Fruit fly (Drosophila melanogaster) whole organism, embryonic: ENCODE measurements around the gene CG31122.
A peak's percentile ranks its signal among the peaks of the same experiment; 100 is the strongest.

Experiments used
- Ada2b ChIP-seq: fragments of 200-800 bp; sonication (Bioruptor generic); IDR thresholded peaks from 2 replicates; pipeline ENCODE4 v1.3.6; 2022; ENCODE audit warnings: missing biosample characterization, missing genetic modification characterization
- Blimp-1 ChIP-seq: fragments of 200-800 bp; sonication (Bioruptor generic); optimal IDR thresholded peaks from 3 replicates; lab custom pipeline; 2018; ENCODE audit warnings: missing biosample characterization, missing genetic modification characterization, mild to moderate bottlenecking, moderate library complexity, missing genetic modification reagents
- CG10209 ChIP-seq: fragments of 200-800 bp; sonication (Bioruptor generic); optimal IDR thresholded peaks from 3 replicates; lab custom pipeline; 2017; ENCODE audit warnings: missing biosample characterization, mild to moderate bottlenecking, missing genetic modification characterization, missing genetic modification reagents
- CG10267 ChIP-seq: fragments of 200-800 bp; sonication (Bioruptor generic); optimal IDR thresholded peaks from 2 replicates; lab custom pipeline; 2018; ENCODE audit warnings: missing biosample characterization, mild to moderate bottlenecking, missing genetic modification characterization, moderate library complexity
- CG11093 ChIP-seq: fragments of 200-800 bp; sonication (Bioruptor generic); IDR thresholded peaks from 3 replicates; pipeline ENCODE4 v1.3.6; 2022; ENCODE audit warnings: missing biosample characterization, missing genetic modification characterization
- CG14441 ChIP-seq: fragments of 200-800 bp; sonication (Bioruptor generic); IDR thresholded peaks from 2 replicates; pipeline ENCODE4 v1.3.6; 2022; ENCODE audit warnings: missing biosample characterization, missing genetic modification characterization
- CG14860 ChIP-seq: fragments of 200-800 bp; sonication (Bioruptor generic); IDR thresholded peaks from 3 replicates; pipeline ENCODE4 v1.3.6; 2022; ENCODE audit warnings: missing biosample characterization, missing genetic modification characterization; ENCODE audit not compliant: partially characterized antibody
- CG15479 ChIP-seq: fragments of 200-800 bp; sonication (Bioruptor generic); optimal IDR thresholded peaks from 3 replicates; lab custom pipeline; 2019; ENCODE audit warnings: missing biosample characterization, mild to moderate bottlenecking, missing genetic modification characterization, moderate library complexity
- CG16815 ChIP-seq: fragments of 200-800 bp; sonication (Bioruptor generic); optimal IDR thresholded peaks from 3 replicates; lab custom pipeline; 2017; ENCODE audit warnings: missing biosample characterization, mild to moderate bottlenecking, missing genetic modification characterization
- CG2120 ChIP-seq: fragments of 200-800 bp; sonication (Bioruptor generic); optimal IDR thresholded peaks from 3 replicates; lab custom pipeline; 2016; ENCODE audit warnings: missing biosample characterization, missing genetic modification characterization
- CG2678 ChIP-seq: fragments of 200-800 bp; sonication (Bioruptor generic); optimal IDR thresholded peaks from 3 replicates; lab custom pipeline; 2019; ENCODE audit warnings: missing biosample characterization, mild to moderate bottlenecking, missing genetic modification characterization, moderate library complexity
- CG30403 ChIP-seq: fragments of 200-800 bp; sonication (Bioruptor generic); optimal IDR thresholded peaks from 3 replicates; lab custom pipeline; 2016; ENCODE audit warnings: missing biosample characterization, missing genetic modification characterization
- CG32772 ChIP-seq: fragments of 200-800 bp; sonication (Bioruptor generic); IDR thresholded peaks from 2 replicates; pipeline ENCODE4 v1.3.6; 2022; ENCODE audit warnings: missing biosample characterization, missing genetic modification characterization
- CG33213 ChIP-seq: fragments of 200-800 bp; sonication (Bioruptor generic); optimal IDR thresholded peaks from 3 replicates; lab custom pipeline; 2016; ENCODE audit warnings: missing biosample characterization, missing genetic modification characterization
- CG4404 ChIP-seq: fragments of 200-800 bp; sonication (Bioruptor generic); IDR thresholded peaks from 2 replicates; pipeline ENCODE4 v1.3.6; 2022; ENCODE audit warnings: missing biosample characterization, missing genetic modification characterization
- CG4707 ChIP-seq: fragments of 200-800 bp; sonication (Bioruptor generic); optimal IDR thresholded peaks from 2 replicates; lab custom pipeline; 2018; ENCODE audit warnings: missing biosample characterization, mild to moderate bottlenecking, missing genetic modification characterization, moderate library complexity
- CG4854 ChIP-seq: fragments of 200-800 bp; sonication (Bioruptor generic); optimal IDR thresholded peaks from 2 replicates; lab custom pipeline; 2016; ENCODE audit warnings: missing biosample characterization, missing genetic modification characterization, inconsistent platforms
- CG9932 ChIP-seq: fragments of 200-800 bp; sonication (Bioruptor generic); IDR thresholded peaks from 2 replicates; pipeline ENCODE4 v1.3.6; 2022; ENCODE audit warnings: missing biosample characterization, missing genetic modification characterization
- Dbx ChIP-seq: fragments of 200-800 bp; sonication (Bioruptor generic); IDR thresholded peaks from 3 replicates; pipeline ENCODE4 v1.3.6; 2022; ENCODE audit warnings: missing biosample characterization, missing genetic modification characterization
- Dfd ChIP-seq, 2 experiments: fragments of >200 bp; optimal IDR thresholded peaks; 2 replicates each; lab custom pipeline; 2017; ENCODE audit warnings: missing biosample characterization in 2 of 2, missing genetic modification characterization in 2 of 2
- E2f1 ChIP-seq: fragments of 200-800 bp; sonication (Bioruptor generic); IDR thresholded peaks from 2 replicates; pipeline ENCODE4 v1.3.6; 2022; ENCODE audit warnings: missing biosample characterization, missing genetic modification characterization
- Fer2 ChIP-seq: fragments of 200-800 bp; sonication (Bioruptor generic); optimal IDR thresholded peaks from 2 replicates; lab custom pipeline; 2018; ENCODE audit warnings: missing biosample characterization, mild to moderate bottlenecking, missing genetic modification characterization, moderate library complexity
- H2.0 ChIP-seq: fragments of 200-800 bp; sonication (Bioruptor generic); IDR thresholded peaks from 2 replicates; pipeline ENCODE4 v1.3.6; 2022; ENCODE audit warnings: missing biosample characterization, missing genetic modification characterization
- HmgZ ChIP-seq: fragments of 200-800 bp; sonication (Bioruptor generic); optimal IDR thresholded peaks from 2 replicates; lab custom pipeline; 2018; ENCODE audit warnings: missing biosample characterization, mild to moderate bottlenecking, missing genetic modification characterization
- Hsf ChIP-seq: fragments of 200-800 bp; sonication (Bioruptor generic); optimal IDR thresholded peaks from 3 replicates; lab custom pipeline; 2016; ENCODE audit warnings: missing biosample characterization, missing genetic modification characterization
- Jarid2 ChIP-seq: fragments of 200-800 bp; sonication (Bioruptor generic); optimal IDR thresholded peaks from 3 replicates; lab custom pipeline; 2017; ENCODE audit warnings: mild to moderate bottlenecking, missing biosample characterization, missing genetic modification reagents, missing genetic modification characterization
- Nf-YA ChIP-seq: fragments of 200-800 bp; sonication (Bioruptor generic); IDR thresholded peaks from 2 replicates; pipeline ENCODE4 v1.3.6; 2022; ENCODE audit warnings: missing biosample characterization, missing genetic modification characterization
- Pdp1 ChIP-seq, 2 experiments: fragments of 200-800 bp; sonication (Bioruptor generic); optimal IDR thresholded peaks; 3 replicates each; lab custom pipeline; 2016; ENCODE audit warnings: missing biosample characterization in 2 of 2, missing genetic modification characterization in 2 of 2, mild to moderate bottlenecking in 1 of 2, moderate library complexity in 1 of 2
- Xrp1 ChIP-seq: fragments of 200-800 bp; sonication (Bioruptor generic); IDR thresholded peaks from 2 replicates; pipeline ENCODE4 v1.3.6; 2022; ENCODE audit warnings: missing biosample characterization, missing genetic modification characterization
- az2 ChIP-seq: fragments of 200-800 bp; sonication (Bioruptor generic); optimal IDR thresholded peaks from 3 replicates; lab custom pipeline; 2016; ENCODE audit warnings: missing biosample characterization, missing genetic modification characterization
- cg ChIP-seq: fragments of 200-800 bp; sonication (Bioruptor generic); optimal IDR thresholded peaks from 3 replicates; lab custom pipeline; 2019; ENCODE audit warnings: missing biosample characterization, mild to moderate bottlenecking, missing genetic modification characterization, moderate library complexity
- chn ChIP-seq: fragments of 200-800 bp; sonication (Bioruptor generic); optimal IDR thresholded peaks from 2 replicates; lab custom pipeline; 2016; ENCODE audit warnings: missing biosample characterization, missing genetic modification characterization
- dpn ChIP-seq, 2 experiments: fragments of 200-800 bp; sonication (Bioruptor generic); optimal IDR thresholded peaks; 3 replicates each; lab custom pipeline; 2016; ENCODE audit warnings: missing biosample characterization in 2 of 2, missing genetic modification characterization in 2 of 2
- dysf ChIP-seq: fragments of 200-800 bp; sonication (Bioruptor generic); IDR thresholded peaks from 3 replicates; pipeline ENCODE4 v1.3.6; 2022; ENCODE audit warnings: missing biosample characterization, missing genetic modification characterization
- ewg ChIP-seq: fragments of 200-800 bp; sonication (Bioruptor generic); optimal IDR thresholded peaks from 3 replicates; lab custom pipeline; 2017; ENCODE audit warnings: mild to moderate bottlenecking, missing biosample characterization, missing genetic modification reagents, missing genetic modification characterization
- gro ChIP-seq: fragments of 200-800 bp; sonication (Bioruptor generic); optimal IDR thresholded peaks from 2 replicates; lab custom pipeline; 2016; ENCODE audit warnings: missing biosample characterization, missing genetic modification characterization
- ken ChIP-seq: fragments of 200-800 bp; sonication (Bioruptor generic); IDR thresholded peaks from 3 replicates; pipeline ENCODE4 v1.3.6; 2022; ENCODE audit warnings: missing biosample characterization, missing genetic modification characterization
- lbe ChIP-seq: fragments of 200-800 bp; sonication (Bioruptor generic); optimal IDR thresholded peaks from 2 replicates; lab custom pipeline; 2016; ENCODE audit warnings: missing biosample characterization, mild to moderate bottlenecking, missing genetic modification characterization
- mld ChIP-seq: fragments of 200-800 bp; sonication (Bioruptor generic); IDR thresholded peaks from 3 replicates; pipeline ENCODE4 v1.3.6; 2022; ENCODE audit warnings: missing biosample characterization, missing genetic modification characterization; ENCODE audit not compliant: partially characterized antibody
- nerfin-1 ChIP-seq: fragments of 200-800 bp; sonication (Bioruptor generic); optimal IDR thresholded peaks from 3 replicates; lab custom pipeline; 2019; ENCODE audit warnings: missing biosample characterization, mild to moderate bottlenecking, missing genetic modification characterization, moderate library complexity
- prd ChIP-seq, 3 experiments: fragments of >200 bp in 2 of 3; fragments of 200-800 bp in 1 of 3; sonication (Bioruptor generic) in 1 of 3; optimal IDR thresholded peaks in 2 of 3; IDR thresholded peaks in 1 of 3; 2 replicates in 2 of 3; 3 replicates in 1 of 3; pipeline versions ENCODE4 v1.3.6 to Lab custom; 2017 to 2022; ENCODE audit warnings: missing biosample characterization in 1 of 3, missing genetic modification characterization in 1 of 3
- row ChIP-seq: fragments of 200-800 bp; sonication (Bioruptor generic); IDR thresholded peaks from 3 replicates; pipeline ENCODE4 v1.3.6; 2022; ENCODE audit warnings: missing biosample characterization, missing genetic modification characterization
- seq ChIP-seq: fragments of 200-800 bp; sonication (Bioruptor generic); IDR thresholded peaks from 2 replicates; pipeline ENCODE4 v1.3.6; 2022; ENCODE audit warnings: missing biosample characterization, missing genetic modification characterization
- sim ChIP-seq: fragments of 200-800 bp; sonication (Bioruptor generic); IDR thresholded peaks from 2 replicates; pipeline ENCODE4 v1.3.6; 2022; ENCODE audit warnings: missing biosample characterization, missing genetic modification characterization
- slbo ChIP-seq: fragments of 200-800 bp; sonication (Bioruptor generic); IDR thresholded peaks from 2 replicates; pipeline ENCODE4 v1.3.6; 2022; ENCODE audit warnings: missing biosample characterization, missing genetic modification characterization
- sob ChIP-seq: fragments of 200-800 bp; sonication (Bioruptor generic); IDR thresholded peaks from 2 replicates; pipeline ENCODE4 v1.3.6; 2022; ENCODE audit warnings: missing biosample characterization, missing genetic modification characterization
- trh ChIP-seq: fragments of 200-800 bp; sonication (Bioruptor generic); optimal IDR thresholded peaks from 2 replicates; lab custom pipeline; 2016; ENCODE audit warnings: missing biosample characterization, missing genetic modification characterization
- unpg ChIP-seq: fragments of 200-800 bp; sonication (Bioruptor generic); optimal IDR thresholded peaks from 3 replicates; lab custom pipeline; 2018; ENCODE audit warnings: missing biosample characterization, mild to moderate bottlenecking, missing genetic modification characterization, moderate library complexity
- vvl ChIP-seq: fragments of 200-800 bp; sonication (Bioruptor generic); IDR thresholded peaks from 2 replicates; pipeline ENCODE4 v1.3.6; 2022; ENCODE audit warnings: missing biosample characterization, missing genetic modification characterization
- zfh1 ChIP-seq: fragments of 200-800 bp; sonication (Bioruptor generic); IDR thresholded peaks from 3 replicates; pipeline ENCODE4 v1.3.6; 2022; ENCODE audit warnings: missing biosample characterization, missing genetic modification characterization

Gene CG31122

DNA sequence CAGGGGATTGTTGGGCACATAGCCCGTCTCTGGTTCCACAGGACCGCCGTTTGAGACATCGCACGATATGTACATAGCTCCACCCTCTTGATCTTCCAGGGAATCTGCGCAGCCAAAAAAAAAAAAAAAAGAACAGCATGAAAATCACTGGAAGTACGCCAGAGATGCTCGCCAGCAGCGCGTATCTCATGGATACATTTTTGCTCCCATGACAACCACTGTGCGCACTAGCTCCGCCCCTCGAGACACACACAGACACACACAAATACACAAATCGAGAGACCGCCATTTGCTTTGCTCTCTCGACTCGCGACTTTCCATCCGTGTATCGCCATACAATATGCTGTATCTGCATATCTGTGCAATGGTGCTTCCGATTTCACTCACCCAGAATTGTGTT is 41.3 kb downstream of the CG31122 start (continued):
- TF ChIP-seq CG2678 (tag; lab: Kevin White, UChicago) = no peak
- 0 out of 2 replicates have a peak, but pooled peaks have one; percentile 21 for TF ChIP-seq CG14441 (GFP tag; lab: Robert Waterston, UW)
- TF ChIP-seq gro = no peak
- no peak for TF ChIP-seq CG11093 (GFP tag; lab: Robert Waterston, UW)
- TF ChIP-seq HmgZ (tag; lab: Kevin White, UChicago) = no peak
- no peak for TF ChIP-seq Fer2 (tag; lab: Kevin White, UChicago)
- TF ChIP-seq ewg (GFP tag; lab: Kevin White, UChicago) = peak; percentile 7
- TF ChIP-seq az2 = no peak
- TF ChIP-seq CG4854 (GFP tag; lab: Kevin White, UChicago) = no peak
- TF ChIP-seq CG14860 (GFP tag; lab: Robert Waterston, UW) = no peak
- TF ChIP-seq E2f1 (GFP tag; lab: Robert Waterston, UW) = 0 out of 2 replicates have a peak, but pooled peaks have one; percentile 19
- peak; percentile 55 for TF ChIP-seq seq (GFP tag; lab: Robert Waterston, UW)
- TF ChIP-seq CG10267 (tag; lab: Kevin White, UChicago) = no peak
- 0 out of 3 replicates have a peak, but pooled peaks have one; percentile 36 for TF ChIP-seq dysf
- no peak for TF ChIP-seq CG33213 (GFP tag; lab: Kevin White, UChicago)
- peak; percentile 72 for TF ChIP-seq row (GFP tag; lab: Robert Waterston, UW)
- TF ChIP-seq Dfd (GFP tag; optimal IDR thresholded peaks at IDR 0.05; lab: Kevin White, UChicago) = no peak
- TF ChIP-seq nerfin-1 (tag; lab: Kevin White, UChicago) = no peak
- peak in 1 of 2 experiments; percentile 23 for TF ChIP-seq dpn (GFP tag; optimal IDR thresholded peaks at IDR 0.05; lab: Kevin White, UChicago)
- TF ChIP-seq Blimp-1 (GFP tag; lab: Kevin White, UChicago) = no peak
- no peak for TF ChIP-seq CG30403 (GFP tag; lab: Kevin White, UChicago)
- TF ChIP-seq Nf-YA (GFP tag; lab: Robert Waterston, UW) = 0 out of 2 replicates have a peak, but pooled peaks have one; percentile 19
- no peak for TF ChIP-seq unpg (GFP tag; lab: Kevin White, UChicago)
- no peak for TF ChIP-seq lbe (GFP tag; lab: Kevin White, UChicago)
- peak; percentile 84 for TF ChIP-seq CG4707 (GFP tag; lab: Kevin White, UChicago)
- TF ChIP-seq chn (GFP tag; lab: Kevin White, UChicago) = no peak
- TF ChIP-seq Jarid2 (GFP tag; lab: Kevin White, UChicago) = no peak
- no peak for TF ChIP-seq mld (GFP tag; lab: Robert Waterston, UW)
- peak; percentile 46 for TF ChIP-seq CG9932 (GFP tag; lab: Robert Waterston, UW)
- TF ChIP-seq slbo (GFP tag; lab: Robert Waterston, UW) = peak; percentile 34; the same call in 1 of the 2 replicates
- peak in 1 of 2 experiments; percentile 63 for TF ChIP-seq Pdp1 (GFP tag; optimal IDR thresholded peaks at IDR 0.05; lab: Kevin White, UChicago)
- peak; percentile 55; the same call in 1 of the 3 replicates for TF ChIP-seq ken (GFP tag; lab: Robert Waterston, UW)
- 0 out of 2 replicates have a peak, but pooled peaks have one; percentile 27 for TF ChIP-seq Xrp1
- TF ChIP-seq sob (GFP tag; lab: Robert Waterston, UW) = 0 out of 2 replicates have a peak, but pooled peaks have one; percentile 29
- no peak for TF ChIP-seq trh (GFP tag; lab: Kevin White, UChicago)
- peak; percentile 14 for TF ChIP-seq Hsf (GFP tag; lab: Kevin White, UChicago)
- 0 out of 3 replicates have a peak, but pooled peaks have one; percentile 49 for TF ChIP-seq zfh1
- no peak for TF ChIP-seq CG4404 (GFP tag; lab: Robert Waterston, UW)
- TF ChIP-seq prd (optimal IDR thresholded peaks at IDR 0.05; lab: Kevin White, UChicago) = no peak
- TF ChIP-seq prd (GFP tag; IDR thresholded peaks at IDR 0.05; lab: Robert Waterston, UW) = peak; percentile 41; the same call in 1 of the 3 replicates
- TF ChIP-seq CG16815 (GFP tag; lab: Kevin White, UChicago) = no peak
- TF ChIP-seq Dbx (GFP tag; lab: Robert Waterston, UW) = no peak
- TF ChIP-seq vvl (GFP tag; lab: Robert Waterston, UW) = peak; percentile 54
- TF ChIP-seq sim (GFP tag; lab: Robert Waterston, UW) = no peak
- TF ChIP-seq CG2120 (GFP tag; lab: Kevin White, UChicago) = no peak
- no peak for TF ChIP-seq Ada2b (GFP tag; lab: Robert Waterston, UW)
- no peak for TF ChIP-seq CG15479
- no peak for TF ChIP-seq CG10209
- TF ChIP-seq cg = peak; percentile 66
- peak; percentile 45; the same call in 1 of the 2 replicates for TF ChIP-seq CG32772
- no peak for TF ChIP-seq H2.0
